Fruit fly (Drosophila melanogaster) whole organism, prepupa: ENCODE data around the gene tweek.

Experiments used
- CG3032 ChIP-seq: fragments of 200-800 bp; optimal IDR thresholded peaks from 2 replicates; lab custom pipeline; 2019; ENCODE audit warnings: missing biosample characterization, mild to moderate bottlenecking, missing genetic modification characterization, moderate library complexity
- CG4318 ChIP-seq: fragments of 200-800 bp; sonication (Bioruptor generic); optimal IDR thresholded peaks from 3 replicates; lab custom pipeline; 2017; ENCODE audit warnings: missing biosample characterization, mild to moderate bottlenecking, missing genetic modification characterization
- CG8632 ChIP-seq: fragments of 200-800 bp; sonication (Bioruptor generic); optimal IDR thresholded peaks from 3 replicates; lab custom pipeline; 2016; ENCODE audit warnings: missing biosample characterization, missing genetic modification characterization

DNA sequence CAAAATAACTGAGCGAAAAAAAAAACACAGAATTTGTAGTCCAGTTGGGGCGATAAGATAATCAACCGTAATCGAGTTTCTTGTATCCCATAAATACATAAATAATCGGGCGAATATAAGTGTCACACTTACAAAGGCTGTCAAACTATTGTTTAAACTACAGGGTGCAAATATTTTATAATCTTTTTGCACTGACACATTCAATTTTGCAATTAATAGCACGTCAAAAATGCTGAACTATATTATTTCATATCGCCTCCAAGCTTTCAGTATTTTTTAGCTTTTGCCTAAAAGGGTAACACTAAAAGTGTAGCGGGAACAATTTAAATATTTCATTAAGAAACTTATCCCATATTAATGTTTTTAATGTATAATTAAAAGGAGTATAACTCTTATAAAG is 21.9 kb downstream of the tweek start, which contains the start of gene ApepP:
- TF ChIP-seq CG3032, result no peak
- no peak for TF ChIP-seq CG4318 (GFP tag; lab: Kevin White, UChicago)
- no peak for TF ChIP-seq CG8632
